Fruit fly (Drosophila melanogaster): ENCODE data around the gene CG9281.
A peak's percentile ranks its signal among the peaks of the same experiment; 100 is the strongest.

Gene CG9281

dm6 chrX:15671026-15671563 lies 39.2 kb downstream of the CG9281 start, which contains the start of gene CG15646 (continued):
- TF ChIP-seq MESR4 (GFP tag; optimal IDR thresholded peaks at IDR 0.05) (no peak), dmrt11E (tag; optimal IDR thresholded peaks at IDR 0.05) (peak; percentile 97), CG12104 (GFP tag; optimal IDR thresholded peaks at IDR 0.05) (peak; percentile 47), nmo (GFP tag; optimal IDR thresholded peaks at IDR 0.05) (peak; percentile 92), pb (GFP tag; optimal IDR thresholded peaks at IDR 0.05) (no peak), sna (GFP tag; IDR thresholded peaks at IDR 0.05; ENCODE audit: partially characterized antibody) (no peak), ems (GFP tag; optimal IDR thresholded peaks at IDR 0.05) (no peak), gce (GFP tag; IDR thresholded peaks at IDR 0.05) (no peak), CG4820 (GFP tag; optimal IDR thresholded peaks at IDR 0.05) (peak; percentile 68), run (tag; optimal IDR thresholded peaks at IDR 0.05) (peak; percentile 22), maf-S (GFP tag; optimal IDR thresholded peaks at IDR 0.05) (no peak), HmgD (GFP tag; optimal IDR thresholded peaks at IDR 0.05) (no peak), salm (tag; optimal IDR thresholded peaks at IDR 0.05) (peak; percentile 49), CG2120 (GFP tag; optimal IDR thresholded peaks at IDR 0.05) (no peak), CG11723 (GFP tag; optimal IDR thresholded peaks at IDR 0.05) (peak; percentile 39), Gug (GFP tag; IDR thresholded peaks at IDR 0.05) (0 out of 4 replicates have a peak, but pooled peaks have one; percentile 15), CG18599 (GFP tag; optimal IDR thresholded peaks at IDR 0.05) (peak; percentile 48), Poxn (GFP tag; IDR thresholded peaks at IDR 0.05) (no peak), NfI (GFP tag; optimal IDR thresholded peaks at IDR 0.05) (no peak), ranshi (GFP tag; IDR thresholded peaks at IDR 0.05) (peak; percentile 32; the same call in 1 of the 2 replicates), Taf1 (GFP tag; IDR thresholded peaks at IDR 0.05) (no peak), CG10959 (GFP tag; IDR thresholded peaks at IDR 0.05) (peak; percentile 74), CG17385 (GFP tag; optimal IDR thresholded peaks at IDR 0.05) (peak; percentile 53), sens (GFP tag) (peak; percentile 93), CG10979 (tag; optimal IDR thresholded peaks at IDR 0.05) (peak; percentile 95), CoRest (tag; optimal IDR thresholded peaks at IDR 0.05) (peak; percentile 85), CG1792 (GFP tag; optimal IDR thresholded peaks at IDR 0.05) (no peak), CG12155 (GFP tag; optimal IDR thresholded peaks at IDR 0.05) (peak; percentile 24), CG13123 (GFP tag; optimal IDR thresholded peaks at IDR 0.05) (no peak), Max (GFP tag; optimal IDR thresholded peaks at IDR 0.05) (peak; percentile 9), Mad (GFP tag; optimal IDR thresholded peaks at IDR 0.05) (no peak), TFAM (GFP tag; optimal IDR thresholded peaks at IDR 0.05) (peak; percentile 14), gsb (GFP tag; IDR thresholded peaks at IDR 0.05) (no peak), CG11456 (GFP tag; IDR thresholded peaks at IDR 0.05) (no peak), CG3407 (GFP tag; optimal IDR thresholded peaks at IDR 0.05) (peak; percentile 60), pnt (GFP tag; optimal IDR thresholded peaks at IDR 0.05) (no peak), NFAT (GFP tag; IDR thresholded peaks at IDR 0.05) (0 out of 2 replicates have a peak, but pooled peaks have one; percentile 6), CG15269 (tag; optimal IDR thresholded peaks at IDR 0.05) (no peak), esg (GFP tag; conservative IDR thresholded peaks at IDR 0.05) (0 out of 2 replicates have a peak, but pooled peaks have one; percentile 5), ssp (GFP tag; IDR thresholded peaks at IDR 0.05) (peak; percentile 55), CG5180 (GFP tag; optimal IDR thresholded peaks at IDR 0.05) (peak; percentile 32)

dm6 chrX:15662285-15662684 lies 48.1 kb downstream of the CG9281 start, which contains the start of gene CG8119:
CG8119 (plus strand) TSS chrX:15662585.
- TF ChIP-seq Ets65A (GFP tag): peak; percentile 65
- TF ChIP-seq Pdp1 (GFP tag; optimal IDR thresholded peaks at IDR 0.05): no peak

All from whole organism, embryonic.